Worm (Caenorhabditis elegans): ENCODE measurements around the gene ZK402.5.

ce11 chrX:1410552-1410951, 9.4 kb upstream of the ZK402.5 start, which contains the start of gene abu-2:
- no peak for TF ChIP-seq sdc-2 (tag; optimal IDR thresholded peaks at IDR 0.05)
- TF ChIP-seq sox-4 (tag; optimal IDR thresholded peaks at IDR 0.05) = no peak
- no peak for TF ChIP-seq F13H6.1 (tag; optimal IDR thresholded peaks at IDR 0.05)
